Worm (Caenorhabditis elegans) whole organism, young adult: ENCODE data around the gene Y39B6A.29.

Experiments
- F10E7.11 ChIP-seq: sonication (generic microtip); optimal IDR thresholded peaks from 2 replicates; lab custom pipeline; 2017; ENCODE audit warnings: mild to moderate bottlenecking, missing genetic modification characterization, moderate library complexity, missing compliant biosample characterization
- attf-3 ChIP-seq: fragments of 200-800 bp; sonication (Bioruptor generic); conservative IDR thresholded peaks from 2 replicates; pipeline ENCODE4 v1.3.6; 2022; ENCODE audit warnings: missing genetic modification reagents, missing genetic modification characterization, missing compliant biosample characterization
- egrh-3 ChIP-seq: fragments of 200-800 bp; sonication (Bioruptor generic); IDR thresholded peaks from 2 replicates; pipeline ENCODE4 v1.3.6; 2022; ENCODE audit warnings: missing genetic modification reagents, missing genetic modification characterization, missing compliant biosample characterization
- gei-17 ChIP-seq: fragments of 200-800 bp; sonication (Bioruptor generic); optimal IDR thresholded peaks from 2 replicates; lab custom pipeline; 2018; ENCODE audit warnings: mild to moderate bottlenecking, missing genetic modification characterization, missing compliant biosample characterization
- hlh-26 ChIP-seq: fragments of 200-800 bp; sonication (Bioruptor generic); conservative IDR thresholded peaks from 2 replicates; pipeline ENCODE4 v1.3.6; 2022; ENCODE audit warnings: missing genetic modification reagents, missing genetic modification characterization, missing compliant biosample characterization
- let-526 ChIP-seq: fragments of 200-800 bp; sonication (Bioruptor generic); IDR thresholded peaks from 2 replicates; pipeline ENCODE4 v1.3.6; 2022; ENCODE audit warnings: missing genetic modification reagents, missing genetic modification characterization, missing compliant biosample characterization
- lin-35 ChIP-seq, 3 experiments: fragments of 150-350 bp in 2 of 3; sonication (generic microtip) in 1 of 3; optimal IDR thresholded peaks; 2 replicates each; lab custom pipeline; 2014 to 2018; ENCODE audit warnings: missing biosample characterization in 3 of 3, missing genetic modification characterization in 3 of 3, missing genetic modification reagents in 3 of 3
- lsy-27 ChIP-seq: sonication (generic microtip); optimal IDR thresholded peaks from 2 replicates; lab custom pipeline; 2017; ENCODE audit warnings: missing genetic modification characterization, mild to moderate bottlenecking, missing compliant biosample characterization, antibody characterized with exemption, missing genotype, borderline replicate concordance; ENCODE audit not compliant: insufficient read depth
- nhr-120 ChIP-seq: fragments of 200-800 bp; sonication (Bioruptor generic); IDR thresholded peaks from 2 replicates; pipeline ENCODE4 v1.3.6; 2022; ENCODE audit warnings: missing genetic modification characterization, missing compliant biosample characterization
- pha-4 ChIP-seq: fragments of 150-350 bp; sonication (generic microtip); optimal IDR thresholded peaks from 2 replicates; lab custom pipeline; 2014; ENCODE audit warnings: missing biosample characterization, missing genetic modification reagents, missing genetic modification characterization
- sptf-2 ChIP-seq: fragments of 200-800 bp; sonication (Bioruptor generic); optimal IDR thresholded peaks from 2 replicates; lab custom pipeline; 2018; ENCODE audit warnings: mild to moderate bottlenecking, missing genetic modification characterization, missing compliant biosample characterization
- unc-62 ChIP-seq: fragments of 150-350 bp; optimal IDR thresholded peaks from 2 replicates; lab custom pipeline; 2014; ENCODE audit warnings: missing biosample characterization, missing genetic modification reagents, missing genetic modification characterization
- ztf-25 ChIP-seq: fragments of 200-800 bp; sonication (Bioruptor generic); IDR thresholded peaks from 2 replicates; pipeline ENCODE4 v1.3.6; 2022; ENCODE audit warnings: missing genetic modification reagents, missing genetic modification characterization, missing compliant biosample characterization

- TF ChIP-seq unc-62 (GFP tag; lab: Kevin White, UChicago) (no peak), gei-17 (GFP tag; lab: Kevin White, UChicago) (no peak), lsy-27 (no peak), egrh-3 (no peak), lin-35 (GFP tag; optimal IDR thresholded peaks at IDR 0.05; lab: Kevin White, UChicago) (no peak), sptf-2 (GFP tag; lab: Kevin White, UChicago) (no peak), hlh-26 (GFP tag; lab: Robert Waterston, UW) (no peak), ztf-25 (GFP tag; lab: Robert Waterston, UW) (no peak), nhr-120 (GFP tag; lab: Robert Waterston, UW) (no peak), attf-3 (GFP tag; lab: Robert Waterston, UW) (no peak), pha-4 (tag; lab: Kevin White, UChicago) (no peak), let-526 (GFP tag; lab: Robert Waterston, UW) (no peak), F10E7.11 (tag; lab: Kevin White, UChicago) (no peak)
Observed at ce11 chrV:18981736-18982135, 42.8 kb downstream of the Y39B6A.29 start.
